Fruit fly (Drosophila melanogaster): ENCODE measurements around the gene Cpr72Eb.
A peak's percentile ranks its signal among the peaks of the same experiment; 100 is the strongest.

Gene Cpr72Eb

dm6 chr3L:16411566-16411965 is 46.9 kb downstream of the Cpr72Eb start, which contains the start of gene fax (continued):
- TF ChIP-seq unpg (GFP tag; optimal IDR thresholded peaks at IDR 0.05) (peak; percentile 16), CG2116 (GFP tag; optimal IDR thresholded peaks at IDR 0.05) (peak; percentile 28), CG14441 (GFP tag; IDR thresholded peaks at IDR 0.05) (no peak), CG6654 (GFP tag; optimal IDR thresholded peaks at IDR 0.05) (no peak), Optix (GFP tag; IDR thresholded peaks at IDR 0.05) (no peak), GATAe (GFP tag; conservative IDR thresholded peaks at IDR 0.05) (no peak), ERR (GFP tag; optimal IDR thresholded peaks at IDR 0.05) (no peak), CG1602 (GFP tag; optimal IDR thresholded peaks at IDR 0.05) (no peak), CG3726 (GFP tag; IDR thresholded peaks at IDR 0.05) (no peak), CG10147 (GFP tag; optimal IDR thresholded peaks at IDR 0.05) (no peak), danr (GFP tag; IDR thresholded peaks at IDR 0.05) (no peak), CG3407 (GFP tag; optimal IDR thresholded peaks at IDR 0.05) (no peak), dmrt11E (tag; optimal IDR thresholded peaks at IDR 0.05) (no peak), pb (GFP tag; optimal IDR thresholded peaks at IDR 0.05) (no peak), CG11696 (GFP tag; IDR thresholded peaks at IDR 0.05) (peak; percentile 8; the same call in 1 of the 2 replicates), CG18262 (tag; optimal IDR thresholded peaks at IDR 0.05) (peak; percentile 4), Myb (GFP tag; optimal IDR thresholded peaks at IDR 0.05) (peak; percentile 54), Adf1 (GFP tag; IDR thresholded peaks at IDR 0.05) (no peak), hkb (optimal IDR thresholded peaks at IDR 0.05) (no peak), hkb (GFP tag; IDR thresholded peaks at IDR 0.05) (peak; percentile 44; the same call in 1 of the 2 replicates), ttk (GFP tag; IDR thresholded peaks at IDR 0.05) (no peak), CG6272 (GFP tag; IDR thresholded peaks at IDR 0.05) (no peak), CG2712 (tag; optimal IDR thresholded peaks at IDR 0.05) (peak; percentile 65), CG4404 (GFP tag; IDR thresholded peaks at IDR 0.05) (no peak), CG7928 (GFP tag; optimal IDR thresholded peaks at IDR 0.05) (no peak), Atf3 (GFP tag; optimal IDR thresholded peaks at IDR 0.05) (no peak), CG2202 (tag; optimal IDR thresholded peaks at IDR 0.05) (peak; percentile 48), CG1233 (GFP tag; optimal IDR thresholded peaks at IDR 0.05) (peak; percentile 0), CG9437 (GFP tag; optimal IDR thresholded peaks at IDR 0.05) (no peak), CG4707 (GFP tag; optimal IDR thresholded peaks at IDR 0.05) (peak; percentile 40), en (GFP tag; optimal IDR thresholded peaks at IDR 0.05) (no peak), Scr (GFP tag; IDR thresholded peaks at IDR 0.05; ENCODE audit: partially characterized antibody) (no peak), oc (tag; optimal IDR thresholded peaks at IDR 0.05) (no peak), croc (GFP tag; conservative IDR thresholded peaks at IDR 0.05) (no peak), CG8944 (GFP tag; optimal IDR thresholded peaks at IDR 0.05) (no peak), sisA (GFP tag; IDR thresholded peaks at IDR 0.05) (no peak), CG12769 (tag; optimal IDR thresholded peaks at IDR 0.05) (no peak), D19B (GFP tag; optimal IDR thresholded peaks at IDR 0.05) (no peak), CG9727 (GFP tag; optimal IDR thresholded peaks at IDR 0.05) (peak; percentile 15), CG16779 (GFP tag; IDR thresholded peaks at IDR 0.05) (peak; percentile 66; the same call in 1 of the 2 replicates), corto (GFP tag; optimal IDR thresholded peaks at IDR 0.05) (no peak), CG34376 (GFP tag; optimal IDR thresholded peaks at IDR 0.05) (peak; percentile 45), gro (GFP tag; optimal IDR thresholded peaks at IDR 0.05) (peak; percentile 44), zf30C (GFP tag; optimal IDR thresholded peaks at IDR 0.05) (peak; percentile 67), HLH4C (GFP tag; IDR thresholded peaks at IDR 0.05; ENCODE audit: partially characterized antibody) (peak; percentile 14; the same call in 1 of the 3 replicates), br (optimal IDR thresholded peaks at IDR 0.05) (no peak), CG13123 (GFP tag; optimal IDR thresholded peaks at IDR 0.05) (no peak), dm (GFP tag; optimal IDR thresholded peaks at IDR 0.05) (no peak), CG2199 (GFP tag; IDR thresholded peaks at IDR 0.05) (no peak; the same call in 2 of the 3 replicates), tx (GFP tag; optimal IDR thresholded peaks at IDR 0.05) (no peak), Elba2 (GFP tag; optimal IDR thresholded peaks at IDR 0.05) (peak; percentile 10), chinmo (GFP tag; IDR thresholded peaks at IDR 0.05; ENCODE audit: partially characterized antibody) (peak; percentile 96), Bteb2 (GFP tag; optimal IDR thresholded peaks at IDR 0.05) (no peak)
